Worm (Caenorhabditis elegans) whole organism, L3 larva: Measurements from ENCODE around the gene fax-1.

ENCODE experiments used
- nhr-237 ChIP-seq: fragments of 150-350 bp; optimal IDR thresholded peaks from 2 replicates; lab custom pipeline; 2014; ENCODE audit warnings: missing biosample characterization, missing genetic modification characterization
- nhr-76 ChIP-seq: fragments of 150-350 bp; sonication (generic microtip); optimal IDR thresholded peaks from 5 replicates; lab custom pipeline; 2014; ENCODE audit warnings: missing biosample characterization, missing genetic modification characterization
- pqm-1 ChIP-seq: fragments of 150-350 bp; optimal IDR thresholded peaks from 2 replicates; lab custom pipeline; 2017; ENCODE audit warnings: missing biosample characterization, missing genetic modification characterization, inconsistent platforms
- tbx-2 ChIP-seq: sonication (generic microtip); optimal IDR thresholded peaks from 2 replicates; lab custom pipeline; 2016; ENCODE audit warnings: mild to moderate bottlenecking, missing genetic modification characterization, missing compliant biosample characterization
- unc-39 ChIP-seq: sonication (generic microtip); optimal IDR thresholded peaks from 4 replicates; lab custom pipeline; 2017; ENCODE audit warnings: missing biosample characterization, missing genetic modification characterization
- zag-1 ChIP-seq: fragments of 150-350 bp; optimal IDR thresholded peaks from 2 replicates; lab custom pipeline; 2014; ENCODE audit warnings: missing biosample characterization, missing genetic modification characterization

- TF ChIP-seq nhr-76 (tag; lab: Kevin White, UChicago) (no peak), pqm-1 (tag; lab: Kevin White, UChicago) (peak; percentile 96), nhr-237 (no peak), tbx-2 (tag; lab: Kevin White, UChicago) (no peak), unc-39 (no peak), zag-1 (tag; lab: Kevin White, UChicago) (no peak)
Observed at ce11 chrX:3153133-3153532, 46.0 kb downstream of the fax-1 start.
